Fruit fly (Drosophila melanogaster) whole organism: Measurements from ENCODE around the gene Cyp4ac3.

Experiments used
- CG8478 ChIP-seq: fragments of >200 bp; optimal IDR thresholded peaks from 2 replicates; lab custom pipeline; 2018; ENCODE audit warnings: inconsistent platforms
- Dll ChIP-seq: fragments of >200 bp; optimal IDR thresholded peaks from 2 replicates; lab custom pipeline; 2017
- EcR ChIP-seq, 2 experiments: fragments of >200 bp; optimal IDR thresholded peaks; 2 replicates each; lab custom pipeline; 2017; ENCODE audit warnings: missing biosample characterization in 2 of 2, missing genetic modification characterization in 2 of 2, missing genetic modification reagents in 2 of 2
- pan ChIP-seq: fragments of >200 bp; optimal IDR thresholded peaks from 2 replicates; lab custom pipeline; 2017
- psq ChIP-seq: fragments of >200 bp; optimal IDR thresholded peaks from 2 replicates; lab custom pipeline; 2017
- usp ChIP-seq: fragments of >200 bp; optimal IDR thresholded peaks from 2 replicates; lab custom pipeline; 2017; ENCODE audit warnings: missing biosample characterization, missing genetic modification characterization, mixed read lengths

Cyp4ac3 gene

dm6 chr2L:5268198-5268597 lies at the start of gene Cyp4ac3:
Cyp4ac3 (plus strand) TSS chr2L:5268498.
- no peak for TF ChIP-seq usp (GFP tag; lab: Kevin White, UChicago)
- no peak for TF ChIP-seq CG8478 (lab: Kevin White, UChicago)
- TF ChIP-seq psq (lab: Kevin White, UChicago) = no peak

- no peak for TF ChIP-seq usp (GFP tag; lab: Kevin White, UChicago)
- TF ChIP-seq EcR (GFP tag; optimal IDR thresholded peaks at IDR 0.05; lab: Kevin White, UChicago) = no peak
- TF ChIP-seq pan (lab: Kevin White, UChicago) = no peak
- TF ChIP-seq CG8478 (lab: Kevin White, UChicago) = no peak
- no peak for TF ChIP-seq psq (lab: Kevin White, UChicago)
- no peak for TF ChIP-seq Dll (lab: Kevin White, UChicago)
Observed at dm6 chr2L:5223317-5223716, 45.0 kb upstream of the Cyp4ac3 start.

- TF ChIP-seq usp (GFP tag; lab: Kevin White, UChicago) (no peak), pan (lab: Kevin White, UChicago) (no peak), Dll (lab: Kevin White, UChicago) (no peak), psq (lab: Kevin White, UChicago) (no peak), EcR (GFP tag; optimal IDR thresholded peaks at IDR 0.05; lab: Kevin White, UChicago) (no peak), CG8478 (lab: Kevin White, UChicago) (no peak)
Observed at dm6 chr2L:5224724-5225319, 43.5 kb upstream of the Cyp4ac3 start.

dm6 chr2L:5225547-5226213 lies 42.6 kb upstream of the Cyp4ac3 start:
- TF ChIP-seq Dll (lab: Kevin White, UChicago) (no peak), usp (GFP tag; lab: Kevin White, UChicago) (no peak), EcR (GFP tag; optimal IDR thresholded peaks at IDR 0.05; lab: Kevin White, UChicago) (no peak), psq (lab: Kevin White, UChicago) (no peak), pan (lab: Kevin White, UChicago) (no peak), CG8478 (lab: Kevin White, UChicago) (no peak)

- no peak for TF ChIP-seq EcR (GFP tag; optimal IDR thresholded peaks at IDR 0.05; lab: Kevin White, UChicago)
Observed at dm6 chr2L:5226891-5227554, 41.3 kb upstream of the Cyp4ac3 start.

- TF ChIP-seq usp (GFP tag; lab: Kevin White, UChicago) (no peak), pan (lab: Kevin White, UChicago) (peak; percentile 14), psq (lab: Kevin White, UChicago) (no peak), CG8478 (lab: Kevin White, UChicago) (no peak)
Observed at dm6 chr2L:5228581-5229077, 39.7 kb upstream of the Cyp4ac3 start.

DNA sequence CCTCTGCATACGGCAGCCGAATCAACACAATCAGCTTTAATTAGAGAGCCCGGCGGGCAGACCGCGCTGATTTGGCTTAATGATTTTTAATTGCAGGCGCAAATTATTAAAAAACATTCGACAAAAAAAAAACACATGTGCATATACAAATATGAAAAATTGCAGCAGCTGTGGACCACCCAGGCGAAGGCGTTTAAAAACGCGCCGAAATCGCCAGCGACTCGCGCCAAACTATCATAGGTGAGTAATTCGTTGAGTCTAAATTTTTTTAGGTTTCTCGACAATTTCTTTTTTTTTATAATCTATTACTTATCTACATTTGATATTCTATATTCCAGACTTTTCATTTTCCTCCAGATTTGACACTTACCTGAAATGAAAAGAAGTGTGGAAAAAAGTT lies 39.1 kb upstream of the Cyp4ac3 start:
- no peak for TF ChIP-seq psq (lab: Kevin White, UChicago)
- TF ChIP-seq Dll (lab: Kevin White, UChicago) = no peak
- TF ChIP-seq CG8478 (lab: Kevin White, UChicago) = no peak
- TF ChIP-seq pan (lab: Kevin White, UChicago) = no peak
- TF ChIP-seq usp (GFP tag; lab: Kevin White, UChicago) = no peak
- TF ChIP-seq EcR (GFP tag; optimal IDR thresholded peaks at IDR 0.05; lab: Kevin White, UChicago) = no peak

- TF ChIP-seq EcR (GFP tag; optimal IDR thresholded peaks at IDR 0.05; lab: Kevin White, UChicago) (no peak), usp (GFP tag; lab: Kevin White, UChicago) (no peak), CG8478 (lab: Kevin White, UChicago) (no peak), Dll (lab: Kevin White, UChicago) (no peak), psq (lab: Kevin White, UChicago) (no peak), pan (lab: Kevin White, UChicago) (no peak)
Observed at dm6 chr2L:5229735-5230347, 38.5 kb upstream of the Cyp4ac3 start.

dm6 chr2L:5230772-5231171 lies 37.5 kb upstream of the Cyp4ac3 start:
- TF ChIP-seq psq (lab: Kevin White, UChicago) (no peak), EcR (GFP tag; optimal IDR thresholded peaks at IDR 0.05; lab: Kevin White, UChicago) (no peak), pan (lab: Kevin White, UChicago) (no peak), Dll (lab: Kevin White, UChicago) (no peak)

- no peak for TF ChIP-seq psq (lab: Kevin White, UChicago)
- no peak for TF ChIP-seq Dll (lab: Kevin White, UChicago)
- no peak for TF ChIP-seq CG8478 (lab: Kevin White, UChicago)
- no peak for TF ChIP-seq usp (GFP tag; lab: Kevin White, UChicago)
- no peak for TF ChIP-seq pan (lab: Kevin White, UChicago)
- no peak for TF ChIP-seq EcR (GFP tag; optimal IDR thresholded peaks at IDR 0.05; lab: Kevin White, UChicago)
Observed at dm6 chr2L:5231437-5231836, 36.9 kb upstream of the Cyp4ac3 start.

DNA sequence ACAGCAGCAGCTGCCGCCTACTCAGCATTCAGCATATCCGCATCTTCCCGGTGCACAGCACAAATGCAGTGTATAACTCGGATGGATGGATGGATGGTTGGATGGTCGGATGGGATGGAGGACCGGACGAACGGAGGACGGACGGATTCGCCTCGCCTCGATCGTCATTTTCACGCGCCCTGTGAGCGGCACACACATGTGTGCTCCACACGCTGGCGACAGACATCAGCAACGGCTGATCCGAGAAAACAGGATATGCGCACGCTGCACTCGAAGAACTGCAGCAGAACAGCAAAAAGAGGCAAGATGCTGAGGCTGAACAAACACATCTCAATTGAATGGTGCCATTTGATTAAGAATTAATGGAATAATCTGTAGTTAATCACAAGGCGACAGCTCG lies 36.1 kb upstream of the Cyp4ac3 start:
- no peak for TF ChIP-seq Dll (lab: Kevin White, UChicago)
- TF ChIP-seq EcR (GFP tag; optimal IDR thresholded peaks at IDR 0.05; lab: Kevin White, UChicago) = no peak
- TF ChIP-seq pan (lab: Kevin White, UChicago) = no peak
- no peak for TF ChIP-seq psq (lab: Kevin White, UChicago)
- no peak for TF ChIP-seq usp (GFP tag; lab: Kevin White, UChicago)
- TF ChIP-seq CG8478 (lab: Kevin White, UChicago) = no peak
